Worm (Caenorhabditis elegans) whole organism, L3 larva: ENCODE measurements around the gene T03E6.8.

ENCODE experiments used
- ceh-9 ChIP-seq: sonication (generic microtip); optimal IDR thresholded peaks from 2 replicates; lab custom pipeline; 2018; ENCODE audit warnings: missing biosample characterization, missing genetic modification characterization
- nhr-11 ChIP-seq: fragments of 150-350 bp; optimal IDR thresholded peaks from 2 replicates; lab custom pipeline; 2014; ENCODE audit warnings: missing biosample characterization, missing genetic modification characterization
- nhr-76 ChIP-seq: fragments of 150-350 bp; sonication (generic microtip); optimal IDR thresholded peaks from 5 replicates; lab custom pipeline; 2014; ENCODE audit warnings: missing biosample characterization, missing genetic modification characterization

- no peak for TF ChIP-seq ceh-9 (tag; lab: Kevin White, UChicago)
- no peak for TF ChIP-seq nhr-11
- no peak for TF ChIP-seq nhr-76 (tag; lab: Kevin White, UChicago)
These were observed 3.2 kb downstream of the T03E6.8 start for ce11 chrV:16599835-16600234.
